Worm (Caenorhabditis elegans): Measurements from ENCODE around the gene clc-20.

The clc-20 gene

ce11 chrIII:832855-833504 is 39.4 kb upstream of the clc-20 start, which contains the start of gene zip-2 (continued):
- TF ChIP-seq fos-1 (tag; optimal IDR thresholded peaks at IDR 0.05) (no peak), nhr-28 (tag; optimal IDR thresholded peaks at IDR 0.05) (no peak), mef-2 (tag; optimal IDR thresholded peaks at IDR 0.05) (peak; percentile 2), nhr-11 (tag; optimal IDR thresholded peaks at IDR 0.05) (no peak), dsc-1 (tag; optimal IDR thresholded peaks at IDR 0.05) (no peak), nhr-85 (tag) (no peak), sptf-1 (tag; optimal IDR thresholded peaks at IDR 0.05) (no peak), grh-1 (GFP tag; IDR thresholded peaks at IDR 0.05) (no peak), irx-1 (tag; optimal IDR thresholded peaks at IDR 0.05) (no peak), C16A3.4 (tag; optimal IDR thresholded peaks at IDR 0.05) (peak; percentile 19), ceh-90 (tag; optimal IDR thresholded peaks at IDR 0.05) (no peak), hpl-2 (GFP tag; optimal IDR thresholded peaks at IDR 0.05) (no peak), nhr-90 (tag; optimal IDR thresholded peaks at IDR 0.05; ENCODE audit: poor library complexity) (peak; percentile 50), vab-15 (tag; optimal IDR thresholded peaks at IDR 0.05) (no peak), nhr-77 (tag; optimal IDR thresholded peaks at IDR 0.05) (no peak), hlh-4 (tag; optimal IDR thresholded peaks at IDR 0.05) (no peak), hlh-17 (GFP tag; optimal IDR thresholded peaks at IDR 0.05; ENCODE audit: borderline replicate concordance) (no peak), isw-1 (GFP tag; IDR thresholded peaks at IDR 0.05) (no peak), nhr-71 (tag; optimal IDR thresholded peaks at IDR 0.05) (peak; percentile 52), ceh-88 (GFP tag; IDR thresholded peaks at IDR 0.05) (no peak), C34B4.2 (tag; optimal IDR thresholded peaks at IDR 0.05) (no peak), blmp-1 (tag; optimal IDR thresholded peaks at IDR 0.05) (peak; percentile 39), ztf-4 (tag; optimal IDR thresholded peaks at IDR 0.05) (no peak), jun-1 (tag; optimal IDR thresholded peaks at IDR 0.05) (peak; percentile 11), fkh-8 (tag; optimal IDR thresholded peaks at IDR 0.05) (peak; percentile 65), xbp-1 (tag; optimal IDR thresholded peaks at IDR 0.05) (no peak), tlp-1 (tag; optimal IDR thresholded peaks at IDR 0.05) (no peak), snpc-4 (tag; optimal IDR thresholded peaks at IDR 0.05) (no peak), Y116A8C.19 (tag; optimal IDR thresholded peaks at IDR 0.05; ENCODE audit: borderline replicate concordance) (no peak), lin-14 (GFP tag; optimal IDR thresholded peaks at IDR 0.05) (peak; percentile 60), mdl-1 (tag; optimal IDR thresholded peaks at IDR 0.05) (peak in 1 of 2 experiments; percentile 19), mep-1 (tag; optimal IDR thresholded peaks at IDR 0.05) (no peak), snu-23 (GFP tag; optimal IDR thresholded peaks at IDR 0.05) (peak; percentile 36), lsy-2 (tag; optimal IDR thresholded peaks at IDR 0.05) (peak in 1 of 2 experiments; percentile 9), nhr-19 (GFP tag; conservative IDR thresholded peaks at IDR 0.05) (no peak), pag-3 (tag; optimal IDR thresholded peaks at IDR 0.05; ENCODE audit: borderline replicate concordance, insufficient read depth) (no peak), pqm-1 (tag; optimal IDR thresholded peaks at IDR 0.05) (peak; percentile 43), egl-13 (tag; optimal IDR thresholded peaks at IDR 0.05) (no peak), rnt-1 (tag; optimal IDR thresholded peaks at IDR 0.05) (no peak), lin-39 (tag; optimal IDR thresholded peaks at IDR 0.05) (no peak), unc-98 (GFP tag; IDR thresholded peaks at IDR 0.05) (no peak), unc-86 (tag; optimal IDR thresholded peaks at IDR 0.05) (no peak), ces-1 (GFP tag; optimal IDR thresholded peaks at IDR 0.05) (no peak), swsn-7 (tag; optimal IDR thresholded peaks at IDR 0.05) (no peak), unc-130 (tag; optimal IDR thresholded peaks at IDR 0.05) (no peak), unc-62 (GFP tag; optimal IDR thresholded peaks at IDR 0.05) (no peak), ztf-11 (tag; optimal IDR thresholded peaks at IDR 0.05) (no peak), sup-37 (GFP tag; optimal IDR thresholded peaks at IDR 0.05) (no peak), alr-1 (tag; optimal IDR thresholded peaks at IDR 0.05; ENCODE audit: borderline replicate concordance) (peak; percentile 99), efl-3 (GFP tag; optimal IDR thresholded peaks at IDR 0.05) (no peak), nhr-84 (tag; optimal IDR thresholded peaks at IDR 0.05) (no peak), aly-2 (tag; optimal IDR thresholded peaks at IDR 0.05) (no peak), dpl-1 (GFP tag; optimal IDR thresholded peaks at IDR 0.05) (peak in 1 of 3 experiments; percentile 18)

Data from whole organism, L1 larva.